Fruit fly (Drosophila melanogaster): ENCODE data around the gene CG42681.

DNA sequence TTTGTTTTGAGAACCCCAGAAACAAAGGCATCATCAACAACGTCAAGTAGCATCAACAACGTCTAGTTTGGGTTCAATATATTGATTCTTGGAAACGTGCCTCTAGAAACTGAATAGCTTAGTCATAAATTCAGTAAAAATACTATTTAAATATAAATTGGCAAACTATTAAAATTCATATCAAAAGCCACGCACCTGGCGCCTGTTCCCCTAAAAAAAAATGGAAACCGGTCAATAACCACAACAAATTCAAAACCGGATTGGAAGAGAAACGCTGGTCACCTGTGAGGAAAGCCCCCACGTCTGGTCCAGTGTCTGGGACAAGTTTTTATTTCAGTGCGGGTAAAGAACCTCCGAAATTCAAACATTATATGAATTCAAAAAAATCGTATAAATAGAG is 32.0 kb upstream of the CG42681 start, which contains the start of gene CG15282:
- TF ChIP-seq psq (optimal IDR thresholded peaks at IDR 0.05), result no peak
- no peak for TF ChIP-seq Myc (optimal IDR thresholded peaks at IDR 0.05)
- TF ChIP-seq insv (optimal IDR thresholded peaks at IDR 0.05), result no peak
- no peak for TF ChIP-seq ttk (optimal IDR thresholded peaks at IDR 0.05)
- TF ChIP-seq Sin3A (optimal IDR thresholded peaks at IDR 0.05), result no peak
- no peak for TF ChIP-seq h (optimal IDR thresholded peaks at IDR 0.05)
